Worm (Caenorhabditis elegans) whole organism, young adult: ENCODE results near the gene anp-1.

Experiments
- B0336.3 ChIP-seq: fragments of 200-800 bp; sonication (Bioruptor generic); IDR thresholded peaks from 2 replicates; pipeline ENCODE4 v1.3.6; 2022; ENCODE audit warnings: missing genetic modification characterization, missing compliant biosample characterization
- C06A6.2 ChIP-seq: fragments of 200-800 bp; sonication (Bioruptor generic); conservative IDR thresholded peaks from 2 replicates; pipeline ENCODE4 v1.3.6; 2022; ENCODE audit warnings: missing genetic modification characterization, missing compliant biosample characterization
- C17E4.6 ChIP-seq: fragments of 200-800 bp; sonication (Bioruptor generic); IDR thresholded peaks from 2 replicates; pipeline ENCODE4 v1.3.6; 2022; ENCODE audit warnings: missing genetic modification reagents, missing genetic modification characterization, missing compliant biosample characterization
- D2030.7 ChIP-seq: fragments of 200-800 bp; sonication (Bioruptor generic); IDR thresholded peaks from 2 replicates; pipeline ENCODE4 v1.3.6; 2022; ENCODE audit warnings: missing genetic modification reagents, missing genetic modification characterization, missing compliant biosample characterization
- F10E7.11 ChIP-seq: sonication (generic microtip); optimal IDR thresholded peaks from 2 replicates; lab custom pipeline; 2017; ENCODE audit warnings: mild to moderate bottlenecking, missing genetic modification characterization, moderate library complexity, missing compliant biosample characterization
- F37B4.10 ChIP-seq: fragments of 200-800 bp; sonication (Bioruptor generic); IDR thresholded peaks from 2 replicates; pipeline ENCODE4 v1.3.6; 2022; ENCODE audit warnings: missing genetic modification characterization, missing compliant biosample characterization
- F49E8.2 ChIP-seq: sonication (generic microtip); optimal IDR thresholded peaks from 3 replicates; lab custom pipeline; 2017; ENCODE audit warnings: missing genetic modification characterization, mild to moderate bottlenecking, missing compliant biosample characterization, antibody characterized with exemption, moderate library complexity; ENCODE audit not compliant: insufficient read depth
- F52B5.7 ChIP-seq: sonication (generic microtip); optimal IDR thresholded peaks from 2 replicates; lab custom pipeline; 2016; ENCODE audit warnings: mild to moderate bottlenecking, missing genetic modification characterization, missing compliant biosample characterization
- K11D2.4 ChIP-seq: fragments of 200-800 bp; sonication (Bioruptor generic); IDR thresholded peaks from 2 replicates; pipeline ENCODE4 v1.3.6; 2022; ENCODE audit warnings: missing genetic modification reagents, missing genetic modification characterization, missing compliant biosample characterization
- T07F8.4 ChIP-seq: sonication (generic microtip); optimal IDR thresholded peaks from 2 replicates; lab custom pipeline; 2016; ENCODE audit warnings: mild to moderate bottlenecking, missing genetic modification characterization, moderate library complexity, missing compliant biosample characterization
- Y79H2A.3 ChIP-seq: fragments of 200-800 bp; sonication (Bioruptor generic); conservative IDR thresholded peaks from 2 replicates; pipeline ENCODE4 v1.3.6; 2022; ENCODE audit warnings: missing genetic modification reagents, missing genetic modification characterization, missing compliant biosample characterization
- Y95B8A.8 ChIP-seq: fragments of 200-800 bp; sonication (Bioruptor generic); IDR thresholded peaks from 2 replicates; pipeline ENCODE4 v1.3.6; 2022; ENCODE audit warnings: missing genetic modification reagents, missing genetic modification characterization, missing compliant biosample characterization
- aptf-2 ChIP-seq: fragments of 200-800 bp; sonication (Bioruptor generic); conservative IDR thresholded peaks from 2 replicates; pipeline ENCODE4 v1.3.6; 2022; ENCODE audit warnings: missing genetic modification reagents, missing genetic modification characterization, missing compliant biosample characterization
- attf-5 ChIP-seq: fragments of 200-800 bp; sonication (Bioruptor generic); optimal IDR thresholded peaks from 2 replicates; lab custom pipeline; 2018; ENCODE audit warnings: mild to moderate bottlenecking, missing genetic modification characterization, missing compliant biosample characterization
- ccch-3 ChIP-seq: fragments of 200-800 bp; sonication (Bioruptor generic); optimal IDR thresholded peaks from 2 replicates; lab custom pipeline; 2018; ENCODE audit warnings: mild to moderate bottlenecking, missing genetic modification characterization, missing compliant biosample characterization
- cebp-1 ChIP-seq, 2 experiments: fragments of 200-800 bp in 1 of 2; sonication (Bioruptor generic) in 1 of 2; sonication (generic microtip) in 1 of 2; IDR thresholded peaks in 1 of 2; optimal IDR thresholded peaks in 1 of 2; 2 replicates each; pipeline versions ENCODE4 v1.3.6 to Lab custom; 2017 to 2022; ENCODE audit warnings: missing compliant biosample characterization in 2 of 2, missing genetic modification characterization in 2 of 2, mild to moderate bottlenecking in 1 of 2, missing genetic modification reagents in 1 of 2, moderate library complexity in 1 of 2
- efl-1 ChIP-seq: fragments of 150-350 bp; optimal IDR thresholded peaks from 2 replicates; lab custom pipeline; 2014; ENCODE audit warnings: missing biosample characterization, missing genetic modification reagents, missing genetic modification characterization
- egl-44 ChIP-seq: fragments of 200-800 bp; sonication (Bioruptor generic); IDR thresholded peaks from 2 replicates; pipeline ENCODE4 v1.3.6; 2022; ENCODE audit warnings: missing genetic modification reagents, missing genetic modification characterization, missing compliant biosample characterization
- egrh-3 ChIP-seq: fragments of 200-800 bp; sonication (Bioruptor generic); IDR thresholded peaks from 2 replicates; pipeline ENCODE4 v1.3.6; 2022; ENCODE audit warnings: missing genetic modification reagents, missing genetic modification characterization, missing compliant biosample characterization
- gei-17 ChIP-seq: fragments of 200-800 bp; sonication (Bioruptor generic); optimal IDR thresholded peaks from 2 replicates; lab custom pipeline; 2018; ENCODE audit warnings: mild to moderate bottlenecking, missing genetic modification characterization, missing compliant biosample characterization
- hlh-26 ChIP-seq: fragments of 200-800 bp; sonication (Bioruptor generic); conservative IDR thresholded peaks from 2 replicates; pipeline ENCODE4 v1.3.6; 2022; ENCODE audit warnings: missing genetic modification reagents, missing genetic modification characterization, missing compliant biosample characterization
- hmg-20 ChIP-seq: fragments of 200-800 bp; sonication (Bioruptor generic); IDR thresholded peaks from 2 replicates; pipeline ENCODE4 v1.3.6; 2022; ENCODE audit warnings: missing genetic modification reagents, missing genetic modification characterization, missing compliant biosample characterization
- hrde-1 ChIP-seq: sonication (generic microtip); optimal IDR thresholded peaks from 2 replicates; lab custom pipeline; 2016; ENCODE audit warnings: missing genetic modification characterization, mild to moderate bottlenecking, missing compliant biosample characterization, moderate library complexity, missing genotype, missing genetic modification reagents, borderline replicate concordance
- let-607 ChIP-seq, 2 experiments: fragments of 200-800 bp in 1 of 2; sonication (Bioruptor generic) in 1 of 2; sonication (generic microtip) in 1 of 2; optimal IDR thresholded peaks; 2 replicates each; lab custom pipeline; 2016 to 2018; ENCODE audit warnings: mild to moderate bottlenecking in 2 of 2, missing compliant biosample characterization in 2 of 2, missing genetic modification characterization in 2 of 2, moderate library complexity in 2 of 2, missing genotype in 1 of 2
- lin-54 ChIP-seq: fragments of 200-800 bp; sonication (Bioruptor generic); optimal IDR thresholded peaks from 2 replicates; lab custom pipeline; 2018; ENCODE audit warnings: mild to moderate bottlenecking, missing genetic modification characterization, missing compliant biosample characterization
- lsy-27 ChIP-seq: sonication (generic microtip); optimal IDR thresholded peaks from 2 replicates; lab custom pipeline; 2017; ENCODE audit warnings: missing genetic modification characterization, mild to moderate bottlenecking, missing compliant biosample characterization, antibody characterized with exemption, missing genotype, borderline replicate concordance; ENCODE audit not compliant: insufficient read depth
- madf-10 ChIP-seq: sonication (generic microtip); optimal IDR thresholded peaks from 2 replicates; lab custom pipeline; 2016; ENCODE audit warnings: mild to moderate bottlenecking, missing genetic modification characterization, missing compliant biosample characterization
- madf-3 ChIP-seq: fragments of 200-800 bp; sonication (Bioruptor generic); IDR thresholded peaks from 2 replicates; pipeline ENCODE4 v1.3.6; 2022; ENCODE audit warnings: missing genetic modification reagents, missing genetic modification characterization, missing compliant biosample characterization
- madf-6 ChIP-seq: fragments of 200-800 bp; sonication (Bioruptor generic); IDR thresholded peaks from 2 replicates; pipeline ENCODE4 v1.3.6; 2022; ENCODE audit warnings: missing genetic modification reagents, missing genetic modification characterization, missing compliant biosample characterization
- mes-4 ChIP-seq: sonication (generic microtip); optimal IDR thresholded peaks from 2 replicates; lab custom pipeline; 2016; ENCODE audit warnings: missing genotype, missing genetic modification characterization, missing compliant biosample characterization
- nfya-2 ChIP-seq: fragments of 200-800 bp; sonication (Bioruptor generic); IDR thresholded peaks from 2 replicates; pipeline ENCODE4 v1.3.6; 2022; ENCODE audit warnings: missing genetic modification reagents, missing genetic modification characterization, missing compliant biosample characterization
- nfyb-1 ChIP-seq: fragments of 200-800 bp; sonication (Bioruptor generic); IDR thresholded peaks from 2 replicates; pipeline ENCODE4 v1.3.6; 2022; ENCODE audit warnings: missing genetic modification reagents, missing genetic modification characterization, missing compliant biosample characterization
- pha-4 ChIP-seq: fragments of 150-350 bp; sonication (generic microtip); optimal IDR thresholded peaks from 2 replicates; lab custom pipeline; 2014; ENCODE audit warnings: missing biosample characterization, missing genetic modification reagents, missing genetic modification characterization
- repo-1 ChIP-seq: sonication (generic microtip); optimal IDR thresholded peaks from 2 replicates; lab custom pipeline; 2017; ENCODE audit warnings: mild to moderate bottlenecking, missing genetic modification characterization, missing compliant biosample characterization
- rpc-1 ChIP-seq, 2 experiments: fragments of 150-350 bp in 1 of 2; sonication (generic microtip) in 1 of 2; optimal IDR thresholded peaks; 2 replicates each; lab custom pipeline; 2014 to 2018; ENCODE audit warnings: missing biosample characterization in 1 of 2, missing genetic modification characterization in 1 of 2, missing genetic modification reagents in 1 of 2, missing genotype in 1 of 2
- snpc-1.3 ChIP-seq: sonication (generic microtip); optimal IDR thresholded peaks from 2 replicates; lab custom pipeline; 2017; ENCODE audit warnings: missing genetic modification characterization, mild to moderate bottlenecking, missing compliant biosample characterization, antibody characterized with exemption, moderate library complexity, missing genotype, missing genetic modification reagents; ENCODE audit not compliant: insufficient read depth
- tlf-1 ChIP-seq: fragments of 200-800 bp; sonication (Bioruptor generic); optimal IDR thresholded peaks from 2 replicates; lab custom pipeline; 2018; ENCODE audit warnings: mild to moderate bottlenecking, missing genetic modification characterization, missing compliant biosample characterization
- unc-62 ChIP-seq: fragments of 150-350 bp; optimal IDR thresholded peaks from 2 replicates; lab custom pipeline; 2014; ENCODE audit warnings: missing biosample characterization, missing genetic modification reagents, missing genetic modification characterization
- zim-3 ChIP-seq: sonication (generic microtip); optimal IDR thresholded peaks from 2 replicates; lab custom pipeline; 2017; ENCODE audit warnings: mild to moderate bottlenecking, missing genetic modification characterization, moderate library complexity, missing compliant biosample characterization
- ztf-18 ChIP-seq: sonication (generic microtip); optimal IDR thresholded peaks from 2 replicates; lab custom pipeline; 2016; ENCODE audit warnings: missing genotype, mild to moderate bottlenecking, missing genetic modification characterization, missing compliant biosample characterization
- ztf-22 ChIP-seq: fragments of 200-800 bp; sonication (Bioruptor generic); optimal IDR thresholded peaks from 2 replicates; lab custom pipeline; 2018; ENCODE audit warnings: mild to moderate bottlenecking, missing genetic modification characterization, moderate library complexity, missing compliant biosample characterization
- ztf-25 ChIP-seq: fragments of 200-800 bp; sonication (Bioruptor generic); IDR thresholded peaks from 2 replicates; pipeline ENCODE4 v1.3.6; 2022; ENCODE audit warnings: missing genetic modification reagents, missing genetic modification characterization, missing compliant biosample characterization
- ztf-28 ChIP-seq: fragments of 200-800 bp; sonication (Bioruptor generic); IDR thresholded peaks from 2 replicates; pipeline ENCODE4 v1.3.6; 2022; ENCODE audit warnings: missing genetic modification reagents, missing genetic modification characterization, missing compliant biosample characterization

anp-1 gene

DNA sequence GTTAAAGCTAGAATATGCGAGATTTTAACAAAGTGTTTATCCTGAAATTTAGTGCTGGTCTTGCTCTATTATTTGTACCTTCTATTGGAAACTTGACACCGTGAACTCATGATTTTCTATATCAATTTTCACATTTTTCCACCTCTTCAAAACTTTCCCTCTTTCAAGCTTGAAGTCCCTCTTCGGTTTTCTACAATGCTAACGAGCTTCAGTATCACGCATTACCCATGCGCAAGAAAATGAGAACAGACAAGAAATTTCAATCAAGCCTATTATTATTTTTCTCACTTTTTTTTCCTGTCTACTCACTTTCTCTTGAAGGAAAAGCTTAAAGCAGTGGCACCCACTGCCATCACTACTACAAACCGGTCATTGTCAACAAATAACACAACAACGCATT, 47.4 kb upstream of the anp-1 start (continued):
- no peak for TF ChIP-seq lin-54
- no peak for TF ChIP-seq pha-4
- no peak for TF ChIP-seq let-607 (tag; optimal IDR thresholded peaks at IDR 0.05; lab: Kevin White, UChicago)
- no peak for TF ChIP-seq F49E8.2 (tag; lab: Kevin White, UChicago)
- no peak for TF ChIP-seq tlf-1 (GFP tag; lab: Kevin White, UChicago)
- no peak for TF ChIP-seq ztf-18 (tag; lab: Kevin White, UChicago)
- TF ChIP-seq B0336.3 (GFP tag; lab: Robert Waterston, UW), result no peak
- TF ChIP-seq C17E4.6 (GFP tag; lab: Robert Waterston, UW), result no peak
- TF ChIP-seq lsy-27, result no peak
- TF ChIP-seq ztf-25 (GFP tag; lab: Robert Waterston, UW), result no peak
- 0 out of 2 replicates have a peak, but pooled peaks have one; percentile 14 for TF ChIP-seq K11D2.4 (GFP tag; lab: Robert Waterston, UW)
- no peak for TF ChIP-seq unc-62 (GFP tag; lab: Kevin White, UChicago)
- TF ChIP-seq cebp-1 (GFP tag; IDR thresholded peaks at IDR 0.05; lab: Robert Waterston, UW), result no peak
- TF ChIP-seq cebp-1 (tag; optimal IDR thresholded peaks at IDR 0.05; lab: Kevin White, UChicago), result peak; percentile 23
- TF ChIP-seq nfya-2 (GFP tag; lab: Robert Waterston, UW), result no peak
- TF ChIP-seq egrh-3 (GFP tag; lab: Robert Waterston, UW), result no peak
- TF ChIP-seq attf-5 (GFP tag; lab: Kevin White, UChicago), result no peak
- TF ChIP-seq madf-6, result no peak
- TF ChIP-seq hmg-20, result no peak
- TF ChIP-seq gei-17, result no peak
- TF ChIP-seq nfyb-1 (GFP tag; lab: Robert Waterston, UW), result 0 out of 2 replicates have a peak, but pooled peaks have one; percentile 63
- TF ChIP-seq F10E7.11 (tag; lab: Kevin White, UChicago), result no peak
- no peak for TF ChIP-seq zim-3
- TF ChIP-seq D2030.7 (GFP tag; lab: Robert Waterston, UW), result no peak
- no peak for TF ChIP-seq hrde-1 (tag; lab: Kevin White, UChicago)
- TF ChIP-seq Y95B8A.8 (GFP tag; lab: Robert Waterston, UW), result 0 out of 2 replicates have a peak, but pooled peaks have one; percentile 20
- no peak for TF ChIP-seq hlh-26
- no peak for TF ChIP-seq aptf-2 (GFP tag; lab: Robert Waterston, UW)
- no peak for TF ChIP-seq efl-1 (GFP tag; lab: Kevin White, UChicago)
- no peak for TF ChIP-seq ztf-28
- no peak for TF ChIP-seq egl-44 (GFP tag; lab: Robert Waterston, UW)
- no peak for TF ChIP-seq ztf-22 (GFP tag; lab: Kevin White, UChicago)
- no peak for TF ChIP-seq madf-3 (GFP tag; lab: Robert Waterston, UW)
- no peak for TF ChIP-seq madf-10
- no peak for TF ChIP-seq Y79H2A.3
- TF ChIP-seq mes-4 (tag; lab: Kevin White, UChicago), result no peak
- TF ChIP-seq F37B4.10, result no peak
- TF ChIP-seq snpc-1.3, result no peak
- peak; percentile 12; the same call in 1 of the 2 replicates for TF ChIP-seq C06A6.2 (GFP tag; lab: Robert Waterston, UW)
- no peak for TF ChIP-seq repo-1 (tag; lab: Kevin White, UChicago)
- TF ChIP-seq T07F8.4, result no peak
- TF ChIP-seq F52B5.7 (tag; lab: Kevin White, UChicago), result no peak
- no peak for TF ChIP-seq ccch-3 (GFP tag; lab: Kevin White, UChicago)
- TF ChIP-seq rpc-1 (optimal IDR thresholded peaks at IDR 0.05; lab: Kevin White, UChicago), result no peak
- no peak for TF ChIP-seq rpc-1 (tag; optimal IDR thresholded peaks at IDR 0.05; lab: Kevin White, UChicago)
- TF ChIP-seq, all 124 proteins: peak for 7
